Worm (Caenorhabditis elegans) whole organism, late embryonic: ENCODE results near the gene gmn-1.
A peak's percentile ranks its signal among the peaks of the same experiment; 100 is the strongest.

Experiments
- C08G9.2 ChIP-seq: sonication (generic microtip); optimal IDR thresholded peaks from 2 replicates; lab custom pipeline; 2016; ENCODE audit warnings: mild to moderate bottlenecking, missing genetic modification characterization, moderate library complexity, missing compliant biosample characterization
- C38D4.7 ChIP-seq: fragments of 200-800 bp; sonication (Bioruptor generic); optimal IDR thresholded peaks from 2 replicates; lab custom pipeline; 2018; ENCODE audit warnings: mild to moderate bottlenecking, missing genetic modification characterization, moderate library complexity, missing compliant biosample characterization
- K02D7.2 ChIP-seq: sonication (generic microtip); optimal IDR thresholded peaks from 2 replicates; lab custom pipeline; 2017; ENCODE audit warnings: mild to moderate bottlenecking, missing genetic modification characterization, missing compliant biosample characterization
- Y22D7AL.16 ChIP-seq: sonication (generic microtip); optimal IDR thresholded peaks from 2 replicates; lab custom pipeline; 2016; ENCODE audit warnings: missing genetic modification characterization, missing compliant biosample characterization
- ceh-14 ChIP-seq: sonication (generic microtip); optimal IDR thresholded peaks from 2 replicates; lab custom pipeline; 2016; ENCODE audit warnings: missing genotype, missing genetic modification characterization, missing compliant biosample characterization
- ceh-30 ChIP-seq: fragments of 150-350 bp; optimal IDR thresholded peaks from 2 replicates; lab custom pipeline; 2014; ENCODE audit warnings: missing biosample characterization, missing genetic modification characterization
- ceh-31 ChIP-seq: sonication (generic microtip); optimal IDR thresholded peaks from 2 replicates; lab custom pipeline; 2016; ENCODE audit warnings: missing genetic modification characterization, missing compliant biosample characterization
- ceh-45 ChIP-seq: fragments of 200-800 bp; sonication (Bioruptor generic); IDR thresholded peaks from 2 replicates; pipeline ENCODE4 v1.3.6; 2022; ENCODE audit warnings: missing genetic modification reagents, missing genetic modification characterization, missing compliant biosample characterization
- che-1 ChIP-seq: sonication (generic microtip); optimal IDR thresholded peaks from 2 replicates; lab custom pipeline; 2016; ENCODE audit warnings: mild to moderate bottlenecking, missing genetic modification characterization, missing compliant biosample characterization
- dve-1 ChIP-seq: sonication (generic microtip); optimal IDR thresholded peaks from 2 replicates; lab custom pipeline; 2017; ENCODE audit warnings: antibody characterized with exemption, mild to moderate bottlenecking, missing genetic modification characterization, missing compliant biosample characterization
- ets-4 ChIP-seq: sonication (generic microtip); optimal IDR thresholded peaks from 2 replicates; lab custom pipeline; 2016; ENCODE audit warnings: missing genetic modification characterization, missing compliant biosample characterization
- gmeb-2 ChIP-seq: sonication (generic microtip); optimal IDR thresholded peaks from 2 replicates; lab custom pipeline; 2016; ENCODE audit warnings: missing genetic modification characterization, inconsistent platforms, missing compliant biosample characterization
- hlh-13 ChIP-seq: fragments of 200-800 bp; sonication (Bioruptor generic); optimal IDR thresholded peaks from 2 replicates; lab custom pipeline; 2018; ENCODE audit warnings: mild to moderate bottlenecking, missing genetic modification characterization, missing compliant biosample characterization
- hlh-15 ChIP-seq: sonication (generic microtip); optimal IDR thresholded peaks from 2 replicates; lab custom pipeline; 2016; ENCODE audit warnings: missing genetic modification characterization, missing compliant biosample characterization
- hlh-30 ChIP-seq: sonication (generic microtip); optimal IDR thresholded peaks from 2 replicates; lab custom pipeline; 2017; ENCODE audit warnings: antibody characterized with exemption, missing genetic modification characterization, missing compliant biosample characterization; ENCODE audit not compliant: insufficient read depth
- hlh-6 ChIP-seq: sonication (generic microtip); optimal IDR thresholded peaks from 2 replicates; lab custom pipeline; 2016; ENCODE audit warnings: missing genotype, missing genetic modification characterization, missing compliant biosample characterization
- hlh-8 ChIP-seq: sonication (generic microtip); optimal IDR thresholded peaks from 2 replicates; lab custom pipeline; 2016; ENCODE audit warnings: missing genotype, missing genetic modification characterization, missing compliant biosample characterization
- lin-11 ChIP-seq: fragments of 200-800 bp; sonication (Bioruptor generic); optimal IDR thresholded peaks from 2 replicates; lab custom pipeline; 2018; ENCODE audit warnings: mild to moderate bottlenecking, missing genetic modification characterization, missing compliant biosample characterization
- mec-3 ChIP-seq: sonication (generic microtip); optimal IDR thresholded peaks from 2 replicates; lab custom pipeline; 2016; ENCODE audit warnings: borderline replicate concordance, missing genetic modification characterization, missing compliant biosample characterization
- nfya-1 ChIP-seq: sonication (generic microtip); optimal IDR thresholded peaks from 2 replicates; lab custom pipeline; 2017; ENCODE audit warnings: missing genetic modification characterization, mild to moderate bottlenecking, missing compliant biosample characterization, antibody characterized with exemption, moderate library complexity
- nhr-232 ChIP-seq: sonication (generic microtip); optimal IDR thresholded peaks from 2 replicates; lab custom pipeline; 2016; ENCODE audit warnings: missing genetic modification characterization, missing compliant biosample characterization
- npax-4 ChIP-seq: sonication (generic microtip); optimal IDR thresholded peaks from 2 replicates; lab custom pipeline; 2016; ENCODE audit warnings: missing genetic modification characterization, missing compliant biosample characterization
- odd-2 ChIP-seq: sonication (generic microtip); optimal IDR thresholded peaks from 2 replicates; lab custom pipeline; 2017; ENCODE audit warnings: antibody characterized with exemption, mild to moderate bottlenecking, missing genetic modification characterization, missing compliant biosample characterization
- pag-3 ChIP-seq: sonication (generic microtip); optimal IDR thresholded peaks from 2 replicates; lab custom pipeline; 2016; ENCODE audit warnings: missing compliant biosample characterization, missing genetic modification characterization, borderline replicate concordance
- pax-1 ChIP-seq: fragments of 150-350 bp; optimal IDR thresholded peaks from 2 replicates; lab custom pipeline; 2014; ENCODE audit warnings: missing biosample characterization, missing genetic modification characterization
- pha-2 ChIP-seq: sonication (generic microtip); optimal IDR thresholded peaks from 2 replicates; lab custom pipeline; 2017; ENCODE audit warnings: mild to moderate bottlenecking, missing genetic modification characterization, missing compliant biosample characterization
- pqm-1 ChIP-seq: sonication (generic microtip); optimal IDR thresholded peaks from 2 replicates; lab custom pipeline; 2016; ENCODE audit warnings: missing genetic modification characterization, missing compliant biosample characterization
- pros-1 ChIP-seq: fragments of 150-350 bp; optimal IDR thresholded peaks from 2 replicates; lab custom pipeline; 2014; ENCODE audit warnings: missing biosample characterization, missing genetic modification reagents, missing genetic modification characterization
- ref-2 ChIP-seq: sonication (generic microtip); optimal IDR thresholded peaks from 2 replicates; lab custom pipeline; 2016; ENCODE audit warnings: missing genetic modification characterization, missing compliant biosample characterization
- sox-2 ChIP-seq: fragments of 200-800 bp; sonication (Bioruptor generic); IDR thresholded peaks from 2 replicates; pipeline ENCODE4 v1.3.6; 2022; ENCODE audit warnings: missing genetic modification reagents, missing genetic modification characterization, missing compliant biosample characterization
- sox-4 ChIP-seq: sonication (generic microtip); optimal IDR thresholded peaks from 2 replicates; lab custom pipeline; 2017; ENCODE audit warnings: mild to moderate bottlenecking, missing genetic modification characterization, inconsistent platforms, missing compliant biosample characterization
- syd-9 ChIP-seq: sonication (generic microtip); optimal IDR thresholded peaks from 2 replicates; lab custom pipeline; 2016; ENCODE audit warnings: mild to moderate bottlenecking, missing genetic modification characterization, moderate library complexity, missing compliant biosample characterization
- tbx-7 ChIP-seq: sonication (generic microtip); optimal IDR thresholded peaks from 2 replicates; lab custom pipeline; 2016; ENCODE audit warnings: missing genotype, missing genetic modification characterization, missing compliant biosample characterization
- unc-3 ChIP-seq, 2 experiments: fragments of 200-800 bp in 1 of 2; sonication (Bioruptor generic) in 1 of 2; sonication (generic microtip) in 1 of 2; conservative IDR thresholded peaks in 1 of 2; optimal IDR thresholded peaks in 1 of 2; 2 replicates each; pipeline versions ENCODE4 v1.3.6 to Lab custom; 2016 to 2022; ENCODE audit warnings: missing compliant biosample characterization in 2 of 2, missing genetic modification characterization in 2 of 2, missing genetic modification reagents in 1 of 2
- unc-42 ChIP-seq: sonication (generic microtip); optimal IDR thresholded peaks from 2 replicates; lab custom pipeline; 2016; ENCODE audit warnings: missing genotype, missing genetic modification characterization, missing compliant biosample characterization
- unc-55 ChIP-seq: sonication (generic microtip); optimal IDR thresholded peaks from 2 replicates; lab custom pipeline; 2017; ENCODE audit warnings: missing biosample characterization, missing genetic modification reagents, missing genetic modification characterization
- ztf-16 ChIP-seq: sonication (generic microtip); optimal IDR thresholded peaks from 2 replicates; lab custom pipeline; 2017; ENCODE audit warnings: missing genetic modification characterization, missing compliant biosample characterization

The gmn-1 gene

DNA sequence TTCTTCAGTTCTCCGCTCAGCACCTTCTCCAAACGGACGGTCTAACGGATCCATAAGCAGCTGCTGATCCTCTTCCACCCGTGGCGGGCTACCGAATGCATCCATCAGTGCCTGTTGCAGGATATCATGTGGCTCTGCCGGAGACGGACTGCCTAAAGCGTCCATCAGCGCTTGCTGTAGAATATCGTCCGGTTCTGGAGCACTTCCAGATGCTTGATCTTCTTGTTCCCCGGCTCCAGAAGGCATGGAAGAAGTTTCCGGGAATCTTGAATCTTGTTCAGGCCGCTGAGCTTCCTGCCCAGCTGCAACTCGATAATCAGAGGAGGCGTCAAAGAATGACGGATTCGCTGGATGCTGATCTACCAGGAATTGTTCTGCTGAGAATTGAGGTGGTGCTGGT lies 19.9 kb downstream of the gmn-1 start:
- TF ChIP-seq ceh-14 (tag; lab: Kevin White, UChicago) = no peak
- TF ChIP-seq hlh-30 (tag; lab: Kevin White, UChicago) = no peak
- TF ChIP-seq ceh-31 (tag; lab: Kevin White, UChicago) = no peak
- no peak for TF ChIP-seq odd-2
- TF ChIP-seq hlh-15 (tag; lab: Kevin White, UChicago) = no peak
- no peak for TF ChIP-seq pag-3
- TF ChIP-seq ets-4 (tag; lab: Kevin White, UChicago) = no peak
- no peak for TF ChIP-seq nfya-1 (tag; lab: Kevin White, UChicago)

DNA sequence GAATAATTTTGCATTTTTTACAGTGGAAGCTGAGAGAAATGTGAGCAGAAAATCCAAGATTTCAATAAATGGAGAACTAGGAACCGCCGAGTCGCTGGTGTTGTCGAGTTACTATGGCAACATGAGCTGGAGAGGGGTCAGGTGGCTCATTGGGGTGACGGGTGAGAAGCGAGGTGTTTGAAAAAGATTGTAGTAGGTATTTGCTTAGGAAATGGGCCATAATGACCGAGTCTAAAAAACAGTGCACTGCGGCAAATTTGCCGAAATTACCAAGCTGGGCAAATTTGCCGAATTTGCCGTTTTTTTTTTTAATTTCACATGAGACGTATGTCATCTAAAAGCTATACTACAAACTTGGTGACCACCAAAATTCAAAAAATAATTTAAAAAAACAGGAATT lies 22.7 kb downstream of the gmn-1 start, which contains the start of gene osm-12:
osm-12 (minus strand) TSS at position 101 of the 400 bp plus-strand sequence.
- TF ChIP-seq hlh-8 (tag; lab: Kevin White, UChicago) = no peak
- TF ChIP-seq ref-2 (tag; lab: Kevin White, UChicago) = no peak
- no peak for TF ChIP-seq tbx-7 (tag; lab: Kevin White, UChicago)
- no peak for TF ChIP-seq hlh-13 (GFP tag; lab: Kevin White, UChicago)

DNA sequence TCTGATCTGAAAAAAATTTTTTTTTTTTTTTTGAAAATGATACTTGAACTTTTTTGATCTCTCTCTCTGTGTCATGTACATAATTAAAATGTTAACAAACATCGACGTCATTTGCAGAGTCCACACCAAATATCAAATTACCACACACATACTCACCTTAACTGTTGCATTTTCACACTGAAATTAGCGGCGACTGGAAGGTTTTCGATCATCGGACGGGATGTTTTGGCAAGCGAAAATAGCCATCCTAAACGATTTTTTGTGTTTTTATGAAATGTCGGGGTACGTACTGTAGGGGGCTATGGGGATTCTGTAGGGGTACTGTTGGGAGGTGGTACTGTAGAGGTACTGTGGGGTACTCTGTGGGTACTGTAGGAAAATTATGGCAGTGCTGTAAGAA lies 27.0 kb downstream of the gmn-1 start:
- no peak for TF ChIP-seq K02D7.2
- TF ChIP-seq mec-3 (tag; lab: Kevin White, UChicago) = no peak
- no peak for TF ChIP-seq sox-2 (GFP tag; lab: Robert Waterston, UW)
- no peak for TF ChIP-seq C38D4.7 (GFP tag; lab: Kevin White, UChicago)
- TF ChIP-seq pax-1 (tag; lab: Kevin White, UChicago) = no peak
- no peak for TF ChIP-seq syd-9
- no peak for TF ChIP-seq ceh-45 (GFP tag; lab: Robert Waterston, UW)
- no peak for TF ChIP-seq hlh-6 (tag; lab: Kevin White, UChicago)
- no peak for TF ChIP-seq ets-4 (tag; lab: Kevin White, UChicago)
- no peak for TF ChIP-seq unc-55 (GFP tag; lab: Kevin White, UChicago)
- TF ChIP-seq lin-11 (tag; lab: Kevin White, UChicago) = no peak
- no peak for TF ChIP-seq ceh-30 (tag; lab: Kevin White, UChicago)
- TF ChIP-seq odd-2 = no peak
- no peak for TF ChIP-seq che-1
- no peak for TF ChIP-seq pqm-1 (tag; lab: Kevin White, UChicago)

DNA sequence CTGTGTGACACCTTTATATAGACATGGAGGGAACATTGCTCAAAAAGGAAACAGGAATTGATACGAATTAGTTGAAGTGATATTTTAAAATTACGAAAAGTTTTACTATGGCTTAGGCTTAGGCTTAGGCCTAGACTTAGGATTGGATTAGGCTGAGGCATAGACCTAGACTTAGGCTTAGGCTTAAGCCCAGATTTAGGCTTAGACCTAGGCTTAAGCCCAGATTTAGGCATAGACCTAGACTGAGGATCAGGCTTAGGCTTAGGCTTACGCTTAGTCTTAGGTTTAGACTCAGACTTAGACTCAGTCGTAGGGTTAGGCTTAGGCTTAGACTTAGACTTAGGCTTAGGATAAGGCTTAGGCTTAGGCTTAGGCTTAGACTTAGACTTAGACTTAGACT lies 29.1 kb downstream of the gmn-1 start:
- TF ChIP-seq dve-1 (tag; lab: Kevin White, UChicago) (peak; percentile 88), lin-11 (tag; lab: Kevin White, UChicago) (no peak)

DNA sequence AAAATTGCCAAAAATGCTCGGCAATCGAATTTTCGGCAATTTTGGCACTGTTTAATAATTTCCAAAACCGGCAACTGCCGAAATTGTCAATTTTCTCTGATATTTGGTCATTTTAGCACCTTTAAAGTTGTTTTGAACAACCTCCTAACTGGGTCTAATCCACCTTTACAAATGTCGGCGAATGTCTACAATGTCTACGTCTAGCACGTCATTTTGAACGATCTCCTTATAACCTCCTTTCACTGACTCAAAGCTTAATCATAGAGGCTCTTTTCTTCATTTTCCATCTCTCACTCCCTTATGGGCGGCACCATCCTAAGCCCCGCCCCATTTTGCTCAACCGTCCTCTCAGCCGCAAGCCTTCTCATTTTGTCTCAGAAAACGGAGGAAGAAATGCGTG lies 30.9 kb downstream of the gmn-1 start, which contains the start of gene Y75B8A.44:
Y75B8A.44 (plus strand) TSS at position 301 of the 400 bp plus-strand sequence.
- TF ChIP-seq unc-3 (GFP tag; conservative IDR thresholded peaks at IDR 0.05; lab: Robert Waterston, UW) = no peak
- no peak for TF ChIP-seq unc-3 (tag; optimal IDR thresholded peaks at IDR 0.05; lab: Kevin White, UChicago)
- TF ChIP-seq ets-4 (tag; lab: Kevin White, UChicago) = no peak
- no peak for TF ChIP-seq mec-3 (tag; lab: Kevin White, UChicago)
- TF ChIP-seq ceh-31 (tag; lab: Kevin White, UChicago) = no peak
- no peak for TF ChIP-seq lin-11 (tag; lab: Kevin White, UChicago)
- no peak for TF ChIP-seq tbx-7 (tag; lab: Kevin White, UChicago)
- no peak for TF ChIP-seq ceh-30 (tag; lab: Kevin White, UChicago)
- no peak for TF ChIP-seq C08G9.2
- TF ChIP-seq ztf-16 = no peak
- TF ChIP-seq pha-2 (tag; lab: Kevin White, UChicago) = no peak
- TF ChIP-seq ref-2 (tag; lab: Kevin White, UChicago) = no peak
- TF ChIP-seq gmeb-2 (tag; lab: Kevin White, UChicago) = no peak
- no peak for TF ChIP-seq sox-4 (tag; lab: Kevin White, UChicago)
- no peak for TF ChIP-seq Y22D7AL.16
- no peak for TF ChIP-seq npax-4
- no peak for TF ChIP-seq unc-42 (tag; lab: Kevin White, UChicago)
- no peak for TF ChIP-seq dve-1 (tag; lab: Kevin White, UChicago)
- no peak for TF ChIP-seq pros-1 (tag; lab: Kevin White, UChicago)
- TF ChIP-seq hlh-13 (GFP tag; lab: Kevin White, UChicago) = no peak
- TF ChIP-seq nhr-232 (tag; lab: Kevin White, UChicago) = no peak
